Worm (Caenorhabditis elegans): ENCODE results near the gene Y54G2A.41.

- TF ChIP-seq arid-1 (GFP tag; conservative IDR thresholded peaks at IDR 0.05) (no peak), ztf-11 (tag; optimal IDR thresholded peaks at IDR 0.05) (no peak), lin-29 (GFP tag; IDR thresholded peaks at IDR 0.05) (no peak), egl-27 (tag; optimal IDR thresholded peaks at IDR 0.05) (no peak), daf-8 (GFP tag; IDR thresholded peaks at IDR 0.05) (no peak)
Measured at ce11 chrIV:2747385-2748007, 4.2 kb upstream of the Y54G2A.41 start.
